Worm (Caenorhabditis elegans) whole organism, L4 larva: ENCODE measurements around the gene D1086.18.
"Not testable (repeated sequence)": the region's sequence is repeated elsewhere in the genome, so short reads cannot be mapped to it uniquely, and the experiment has no call there.

Source experiments
- F10B5.3 ChIP-seq: sonication (generic microtip); optimal IDR thresholded peaks from 2 replicates; lab custom pipeline; 2016; ENCODE audit warnings: mild to moderate bottlenecking, missing genetic modification characterization, missing compliant biosample characterization
- F44E2.7 ChIP-seq: fragments of 200-800 bp; sonication (Bioruptor generic); IDR thresholded peaks from 2 replicates; pipeline ENCODE4 v2.1.2; 2022; ENCODE audit warnings: missing genetic modification characterization, missing compliant biosample characterization
- T26A8.4 ChIP-seq: fragments of 200-800 bp; sonication (Bioruptor generic); IDR thresholded peaks from 2 replicates; pipeline ENCODE4 v1.3.6; 2022; ENCODE audit warnings: missing genetic modification characterization, missing compliant biosample characterization
- Y105C5A.15 ChIP-seq: fragments of 200-800 bp; sonication (Bioruptor generic); IDR thresholded peaks from 2 replicates; pipeline ENCODE4 v1.3.6; 2022; ENCODE audit warnings: missing genetic modification characterization, missing compliant biosample characterization
- Y48G9A.11 ChIP-seq: fragments of 200-800 bp; sonication (Bioruptor generic); IDR thresholded peaks from 2 replicates; pipeline ENCODE4 v1.3.6; 2022; ENCODE audit warnings: missing genetic modification reagents, missing genetic modification characterization, missing compliant biosample characterization
- arid-1 ChIP-seq: fragments of 200-800 bp; sonication (Bioruptor generic); conservative IDR thresholded peaks from 2 replicates; pipeline ENCODE4 v1.3.6; 2022; ENCODE audit warnings: missing genetic modification reagents, missing genetic modification characterization, missing compliant biosample characterization
- ceh-32 ChIP-seq: sonication (generic microtip); optimal IDR thresholded peaks from 2 replicates; lab custom pipeline; 2016; ENCODE audit warnings: mild to moderate bottlenecking, missing genetic modification characterization, missing compliant biosample characterization; ENCODE audit not compliant: poor library complexity
- ceh-44 ChIP-seq: fragments of 200-800 bp; sonication (Bioruptor generic); IDR thresholded peaks from 2 replicates; pipeline ENCODE4 v1.3.6; 2022; ENCODE audit warnings: missing genetic modification reagents, missing genetic modification characterization, missing compliant biosample characterization
- ces-1 ChIP-seq: fragments of 150-350 bp; sonication (generic microtip); optimal IDR thresholded peaks from 4 replicates; lab custom pipeline; 2014; ENCODE audit warnings: missing biosample characterization, missing genetic modification reagents, missing genetic modification characterization
- cey-2 ChIP-seq: sonication (generic microtip); optimal IDR thresholded peaks from 3 replicates; lab custom pipeline; 2017; ENCODE audit warnings: missing genetic modification characterization, mild to moderate bottlenecking, missing compliant biosample characterization, antibody characterized with exemption, borderline replicate concordance; ENCODE audit not compliant: insufficient read depth
- ctbp-1 ChIP-seq: fragments of 200-800 bp; sonication (Bioruptor generic); IDR thresholded peaks from 2 replicates; pipeline ENCODE4 v1.3.6; 2022; ENCODE audit warnings: missing genetic modification reagents, missing genetic modification characterization, missing compliant biosample characterization
- daf-16 ChIP-seq, 3 experiments: sonication (generic microtip); optimal IDR thresholded peaks; 2 replicates each; lab custom pipeline; 2016 to 2017; ENCODE audit warnings: missing genetic modification characterization in 3 of 3, missing genetic modification reagents in 3 of 3, mild to moderate bottlenecking in 2 of 3, missing compliant biosample characterization in 2 of 3, missing biosample characterization in 1 of 3, moderate library complexity in 1 of 3
- daf-8 ChIP-seq: fragments of 200-800 bp; sonication (Bioruptor generic); IDR thresholded peaks from 2 replicates; pipeline ENCODE4 v1.3.6; 2022; ENCODE audit warnings: missing genetic modification characterization, missing compliant biosample characterization
- dmd-6 ChIP-seq: fragments of 200-800 bp; sonication (Bioruptor generic); IDR thresholded peaks from 2 replicates; pipeline ENCODE4 v1.3.6; 2022; ENCODE audit warnings: missing genetic modification reagents, missing genetic modification characterization, missing compliant biosample characterization
- dmd-9 ChIP-seq: fragments of 200-800 bp; sonication (Bioruptor generic); IDR thresholded peaks from 2 replicates; pipeline ENCODE4 v1.3.6; 2022; ENCODE audit warnings: missing genetic modification reagents, missing genetic modification characterization, missing compliant biosample characterization
- duxl-1 ChIP-seq: sonication (generic microtip); optimal IDR thresholded peaks from 2 replicates; lab custom pipeline; 2016; ENCODE audit warnings: mild to moderate bottlenecking, missing genetic modification characterization, moderate library complexity, missing compliant biosample characterization; ENCODE audit not compliant: poor library complexity
- fkh-10 ChIP-seq: fragments of 150-350 bp; optimal IDR thresholded peaks from 2 replicates; lab custom pipeline; 2014; ENCODE audit warnings: missing biosample characterization, missing genetic modification reagents, missing genetic modification characterization
- gei-8 ChIP-seq: fragments of 200-800 bp; sonication (Bioruptor generic); optimal IDR thresholded peaks from 2 replicates; lab custom pipeline; 2018; ENCODE audit warnings: mild to moderate bottlenecking, missing genetic modification characterization, missing compliant biosample characterization
- hlh-11 ChIP-seq: fragments of 200-800 bp; sonication (Bioruptor generic); optimal IDR thresholded peaks from 2 replicates; lab custom pipeline; 2018; ENCODE audit warnings: mild to moderate bottlenecking, missing genetic modification characterization, missing compliant biosample characterization
- hlh-30 ChIP-seq: sonication (generic microtip); optimal IDR thresholded peaks from 2 replicates; lab custom pipeline; 2017; ENCODE audit warnings: antibody characterized with exemption, mild to moderate bottlenecking, missing genetic modification characterization, missing compliant biosample characterization; ENCODE audit not compliant: insufficient read depth
- lin-13 ChIP-seq: fragments of 150-350 bp; optimal IDR thresholded peaks from 2 replicates; lab custom pipeline; 2014; ENCODE audit warnings: missing biosample characterization, missing genetic modification reagents, missing genetic modification characterization
- lin-15B ChIP-seq: fragments of 150-350 bp; sonication (generic microtip); optimal IDR thresholded peaks from 3 replicates; lab custom pipeline; 2014; ENCODE audit warnings: missing biosample characterization, missing genetic modification characterization
- lin-38 ChIP-seq: fragments of 200-800 bp; sonication (Bioruptor generic); IDR thresholded peaks from 2 replicates; pipeline ENCODE4 v1.3.6; 2022; ENCODE audit warnings: missing genetic modification reagents, missing genetic modification characterization, missing compliant biosample characterization
- lir-3 ChIP-seq: sonication (generic microtip); optimal IDR thresholded peaks from 2 replicates; lab custom pipeline; 2016; ENCODE audit warnings: mild to moderate bottlenecking, missing genetic modification characterization, missing compliant biosample characterization
- lsy-2 ChIP-seq, 2 experiments: fragments of 150-350 bp in 1 of 2; sonication (generic microtip) in 1 of 2; optimal IDR thresholded peaks; 2 replicates each; lab custom pipeline; 2014 to 2017; ENCODE audit warnings: missing biosample characterization in 2 of 2, missing genetic modification characterization in 2 of 2
- madf-9 ChIP-seq: fragments of 200-800 bp; sonication (Bioruptor generic); conservative IDR thresholded peaks from 2 replicates; pipeline ENCODE4 v1.3.6; 2022; ENCODE audit warnings: missing genetic modification reagents, missing genetic modification characterization, missing compliant biosample characterization
- mdt-29 ChIP-seq: fragments of 200-800 bp; sonication (Bioruptor generic); IDR thresholded peaks from 2 replicates; pipeline ENCODE4 v1.3.6; 2022; ENCODE audit warnings: missing genetic modification reagents, missing genetic modification characterization, missing compliant biosample characterization
- mep-1 ChIP-seq: fragments of 150-350 bp; sonication (generic microtip); optimal IDR thresholded peaks from 3 replicates; lab custom pipeline; 2014; ENCODE audit warnings: missing biosample characterization, missing genetic modification characterization
- mes-2 ChIP-seq: sonication (generic microtip); optimal IDR thresholded peaks from 2 replicates; lab custom pipeline; 2016; ENCODE audit warnings: missing genotype, mild to moderate bottlenecking, missing genetic modification characterization, missing compliant biosample characterization; ENCODE audit not compliant: poor library complexity, severe bottlenecking
- nhr-76 ChIP-seq: fragments of 150-350 bp; optimal IDR thresholded peaks from 2 replicates; lab custom pipeline; 2014; ENCODE audit warnings: missing biosample characterization, missing genetic modification characterization
- nhr-77 ChIP-seq: fragments of 150-350 bp; optimal IDR thresholded peaks from 2 replicates; lab custom pipeline; 2014; ENCODE audit warnings: missing biosample characterization, missing genetic modification characterization
- pha-4 ChIP-seq, 2 experiments: fragments of 150-350 bp in 1 of 2; fragments of 200-800 bp in 1 of 2; sonication (Bioruptor generic) in 1 of 2; IDR thresholded peaks in 1 of 2; optimal IDR thresholded peaks in 1 of 2; 2 replicates each; pipeline versions ENCODE4 v1.3.6 to Lab custom; 2014 to 2022; ENCODE audit warnings: missing genetic modification characterization in 2 of 2, missing genetic modification reagents in 2 of 2, missing biosample characterization in 1 of 2, missing compliant biosample characterization in 1 of 2
- php-3 ChIP-seq: fragments of 200-800 bp; sonication (Bioruptor generic); IDR thresholded peaks from 2 replicates; pipeline ENCODE4 v1.3.6; 2022; ENCODE audit warnings: missing genetic modification reagents, missing genetic modification characterization, missing compliant biosample characterization
- rbr-2 ChIP-seq: sonication (generic microtip); optimal IDR thresholded peaks from 2 replicates; lab custom pipeline; 2016; ENCODE audit warnings: missing genotype, missing genetic modification characterization, missing compliant biosample characterization
- skn-1 ChIP-seq: fragments of 150-350 bp; optimal IDR thresholded peaks from 2 replicates; lab custom pipeline; 2014; ENCODE audit warnings: missing biosample characterization, missing genetic modification characterization
- snpc-1.2 ChIP-seq: fragments of 200-800 bp; sonication (Bioruptor generic); IDR thresholded peaks from 2 replicates; pipeline ENCODE4 v1.3.6; 2022; ENCODE audit warnings: missing genetic modification reagents, missing genetic modification characterization, missing compliant biosample characterization
- spr-1 ChIP-seq: sonication (generic microtip); optimal IDR thresholded peaks from 2 replicates; lab custom pipeline; 2016; ENCODE audit warnings: mild to moderate bottlenecking, missing genetic modification characterization, missing compliant biosample characterization
- spr-3 ChIP-seq: fragments of 200-800 bp; sonication (Bioruptor generic); optimal IDR thresholded peaks from 2 replicates; lab custom pipeline; 2018; ENCODE audit warnings: mild to moderate bottlenecking, missing genetic modification characterization, missing compliant biosample characterization
- tag-97 ChIP-seq: fragments of 200-800 bp; sonication (Bioruptor generic); IDR thresholded peaks from 2 replicates; pipeline ENCODE4 v1.3.6; 2022; ENCODE audit warnings: missing genetic modification characterization, missing compliant biosample characterization
- tra-1 ChIP-seq: fragments of 200-800 bp; sonication (Bioruptor generic); IDR thresholded peaks from 2 replicates; pipeline ENCODE4 v1.3.6; 2022; ENCODE audit warnings: missing genetic modification reagents, missing genetic modification characterization, missing compliant biosample characterization
- zfp-3 ChIP-seq: fragments of 200-800 bp; sonication (Bioruptor generic); conservative IDR thresholded peaks from 2 replicates; pipeline ENCODE4 v1.3.6; 2022; ENCODE audit warnings: missing genetic modification reagents, missing genetic modification characterization, missing compliant biosample characterization
- ztf-7 ChIP-seq: fragments of 150-350 bp; optimal IDR thresholded peaks from 2 replicates; lab custom pipeline; 2014; ENCODE audit warnings: missing biosample characterization, missing genetic modification characterization

The D1086.18 gene

ce11 chrV:14038328-14039084 lies 47.2 kb upstream of the D1086.18 start, which contains the start of gene vps-39 (continued):
- TF ChIP-seq dmd-6 (GFP tag; lab: Robert Waterston, UW): peak; percentile 89
- TF ChIP-seq mep-1 (tag; lab: Kevin White, UChicago): peak; percentile 51
- peak; percentile 89 for TF ChIP-seq ceh-44
- TF ChIP-seq Y105C5A.15 (GFP tag; lab: Robert Waterston, UW): peak; percentile 67; the same call in 1 of the 2 replicates
- peak; percentile 93 for TF ChIP-seq dmd-9 (GFP tag; lab: Robert Waterston, UW)
- TF ChIP-seq Y48G9A.11 (GFP tag; lab: Robert Waterston, UW): peak; percentile 86
- peak; percentile 76; the same call in 1 of the 2 replicates for TF ChIP-seq tra-1 (GFP tag; lab: Robert Waterston, UW)
- TF ChIP-seq pha-4 (GFP tag; IDR thresholded peaks at IDR 0.05; lab: Robert Waterston, UW): peak; percentile 86
- not testable (repeated sequence) for TF ChIP-seq pha-4 (tag; optimal IDR thresholded peaks at IDR 0.05; lab: Kevin White, UChicago)
- peak; percentile 17 for TF ChIP-seq lin-15B (tag; lab: Kevin White, UChicago)

ce11 chrV:14049274-14049673 lies 36.4 kb upstream of the D1086.18 start, which contains the start of gene F58D12.1:
Gene F58D12.1 (plus strand): TSS chrV:14049574.
- not testable (repeated sequence) for TF ChIP-seq fkh-10; lin-38 (GFP tag; lab: Robert Waterston, UW); hlh-11 (tag; lab: Kevin White, UChicago)

ce11 chrV:14055097-14055496 lies 30.6 kb upstream of the D1086.18 start:
- TF ChIP-seq ceh-32 (tag; lab: Kevin White, UChicago): peak; percentile 59
- TF ChIP-seq ces-1 (GFP tag; lab: Kevin White, UChicago): peak; percentile 69
- peak; percentile 94 for TF ChIP-seq arid-1 (GFP tag; lab: Robert Waterston, UW)
- peak; percentile 98 for TF ChIP-seq hlh-30
- TF ChIP-seq spr-3 (GFP tag; lab: Kevin White, UChicago): peak; percentile 57
- peak; percentile 92 for TF ChIP-seq rbr-2 (tag; lab: Kevin White, UChicago)
- TF ChIP-seq mes-2 (tag; lab: Kevin White, UChicago): peak; percentile 100
- TF ChIP-seq zfp-3: peak; percentile 96
- TF ChIP-seq ztf-7 (tag; lab: Kevin White, UChicago): peak; percentile 70
- TF ChIP-seq F10B5.3 (tag; lab: Kevin White, UChicago): peak; percentile 18
- TF ChIP-seq ctbp-1 (GFP tag; lab: Robert Waterston, UW): peak; percentile 98
- TF ChIP-seq spr-1 (tag; lab: Kevin White, UChicago): peak; percentile 84
- peak; percentile 86 for TF ChIP-seq F44E2.7 (GFP tag; lab: Robert Waterston, UW)
- TF ChIP-seq daf-8: 0 out of 2 replicates have a peak, but pooled peaks have one; percentile 28
- TF ChIP-seq tra-1 (GFP tag; lab: Robert Waterston, UW): peak; percentile 98
- TF ChIP-seq nhr-77 (tag; lab: Kevin White, UChicago): peak; percentile 54
- peak; percentile 97 for TF ChIP-seq T26A8.4
- peak; percentile 93 for TF ChIP-seq tag-97 (GFP tag; lab: Robert Waterston, UW)
- peak; percentile 97 for TF ChIP-seq duxl-1
- TF ChIP-seq dmd-9 (GFP tag; lab: Robert Waterston, UW): peak; percentile 99
- TF ChIP-seq lsy-2 (tag; optimal IDR thresholded peaks at IDR 0.05; lab: Kevin White, UChicago): peak; percentile 42 to 93
- TF ChIP-seq Y48G9A.11 (GFP tag; lab: Robert Waterston, UW): peak; percentile 92
- TF ChIP-seq lin-13 (GFP tag; lab: Kevin White, UChicago): peak; percentile 80
- peak; percentile 51 for TF ChIP-seq skn-1 (tag; lab: Kevin White, UChicago)
- TF ChIP-seq nhr-76 (tag; lab: Kevin White, UChicago): peak; percentile 65
- TF ChIP-seq snpc-1.2 (GFP tag; lab: Robert Waterston, UW): 0 out of 2 replicates have a peak, but pooled peaks have one; percentile 41
- TF ChIP-seq lir-3 (tag; lab: Kevin White, UChicago): peak; percentile 26
- peak; percentile 14 for TF ChIP-seq lin-15B (tag; lab: Kevin White, UChicago)
- TF ChIP-seq gei-8 (GFP tag; lab: Kevin White, UChicago): peak; percentile 53
- TF ChIP-seq mdt-29: peak; percentile 94
- peak; percentile 28 to 38 for TF ChIP-seq daf-16 (GFP tag; optimal IDR thresholded peaks at IDR 0.05; lab: Kevin White, UChicago)
- peak; percentile 43 for TF ChIP-seq daf-16 (tag; optimal IDR thresholded peaks at IDR 0.05; lab: Kevin White, UChicago)
- peak; percentile 1 for TF ChIP-seq cey-2
- peak; percentile 97 for TF ChIP-seq php-3 (GFP tag; lab: Robert Waterston, UW)
- TF ChIP-seq madf-9 (GFP tag; lab: Robert Waterston, UW): peak; percentile 97
